Fruit fly (Drosophila melanogaster) whole organism, embryonic: ENCODE data around the gene CG17929.

Experiments used
- B-H2 ChIP-seq: fragments of 200-800 bp; sonication (Bioruptor generic); optimal IDR thresholded peaks from 2 replicates; lab custom pipeline; 2018; ENCODE audit warnings: missing biosample characterization, mild to moderate bottlenecking, missing genetic modification characterization
- CG13894 ChIP-seq: fragments of 200-800 bp; sonication (Bioruptor generic); optimal IDR thresholded peaks from 3 replicates; lab custom pipeline; 2018; ENCODE audit warnings: missing biosample characterization, mild to moderate bottlenecking, missing genetic modification characterization, moderate library complexity
- CG14710 ChIP-seq: fragments of 200-800 bp; sonication (Bioruptor generic); optimal IDR thresholded peaks from 3 replicates; lab custom pipeline; 2019; ENCODE audit warnings: missing biosample characterization, mild to moderate bottlenecking, missing genetic modification characterization, moderate library complexity
- CG15601 ChIP-seq: fragments of 200-800 bp; sonication (Bioruptor generic); optimal IDR thresholded peaks from 3 replicates; lab custom pipeline; 2019; ENCODE audit warnings: missing biosample characterization, mild to moderate bottlenecking, missing genetic modification characterization, moderate library complexity
- CG16813 ChIP-seq: fragments of 200-800 bp; sonication (Bioruptor generic); IDR thresholded peaks from 3 replicates; pipeline ENCODE4 v1.3.6; 2022; ENCODE audit warnings: missing biosample characterization, missing genetic modification characterization; ENCODE audit not compliant: partially characterized antibody
- CG17186 ChIP-seq: fragments of 200-800 bp; sonication (Bioruptor generic); optimal IDR thresholded peaks from 3 replicates; lab custom pipeline; 2017; ENCODE audit warnings: missing biosample characterization, missing genetic modification reagents, missing genetic modification characterization
- CG17802 ChIP-seq: fragments of 200-800 bp; sonication (Bioruptor generic); optimal IDR thresholded peaks from 2 replicates; lab custom pipeline; 2018; ENCODE audit warnings: missing biosample characterization, mild to moderate bottlenecking, missing genetic modification characterization, moderate library complexity
- CG17829 ChIP-seq: fragments of 200-800 bp; optimal IDR thresholded peaks from 2 replicates; lab custom pipeline; 2019; ENCODE audit warnings: missing biosample characterization, mild to moderate bottlenecking, missing genetic modification characterization, moderate library complexity
- CG2199 ChIP-seq: fragments of 200-800 bp; sonication (Bioruptor generic); IDR thresholded peaks from 3 replicates; pipeline ENCODE4 v1.3.6; 2022; ENCODE audit warnings: missing biosample characterization, missing genetic modification characterization
- CG34376 ChIP-seq: fragments of 200-800 bp; sonication (Bioruptor generic); optimal IDR thresholded peaks from 2 replicates; lab custom pipeline; 2018; ENCODE audit warnings: missing biosample characterization, mild to moderate bottlenecking, missing genetic modification characterization
- CG42726 ChIP-seq: fragments of 200-800 bp; sonication (Bioruptor generic); IDR thresholded peaks from 2 replicates; pipeline ENCODE4 v1.3.6; 2022; ENCODE audit warnings: missing biosample characterization, missing genetic modification characterization; ENCODE audit not compliant: partially characterized antibody
- CG4617 ChIP-seq: fragments of 200-800 bp; sonication (Bioruptor generic); optimal IDR thresholded peaks from 3 replicates; lab custom pipeline; 2016; ENCODE audit warnings: missing biosample characterization, missing genetic modification characterization, borderline replicate concordance
- CG7745 ChIP-seq: fragments of 200-800 bp; sonication (Bioruptor generic); optimal IDR thresholded peaks from 2 replicates; lab custom pipeline; 2018; ENCODE audit warnings: missing biosample characterization, mild to moderate bottlenecking, missing genetic modification characterization, moderate library complexity
- CG7786 ChIP-seq: fragments of 200-800 bp; sonication (Bioruptor generic); optimal IDR thresholded peaks from 2 replicates; lab custom pipeline; 2016; ENCODE audit warnings: missing biosample characterization, missing genetic modification characterization
- CG7839 ChIP-seq: fragments of 200-800 bp; sonication (Bioruptor generic); optimal IDR thresholded peaks from 3 replicates; lab custom pipeline; 2018; ENCODE audit warnings: missing biosample characterization, mild to moderate bottlenecking, missing genetic modification characterization, moderate library complexity
- CG7928 ChIP-seq: fragments of 200-800 bp; sonication (Bioruptor generic); optimal IDR thresholded peaks from 2 replicates; lab custom pipeline; 2017; ENCODE audit warnings: missing biosample characterization, mild to moderate bottlenecking, missing genetic modification characterization
- CG9727 ChIP-seq: fragments of 200-800 bp; sonication (Bioruptor generic); optimal IDR thresholded peaks from 3 replicates; lab custom pipeline; 2017; ENCODE audit warnings: missing biosample characterization, mild to moderate bottlenecking, missing genetic modification characterization
- CHES-1-like ChIP-seq: fragments of 200-800 bp; sonication (Bioruptor generic); optimal IDR thresholded peaks from 2 replicates; lab custom pipeline; 2016; ENCODE audit warnings: missing biosample characterization, missing genetic modification characterization
- CoRest ChIP-seq: fragments of 200-800 bp; sonication (Bioruptor generic); optimal IDR thresholded peaks from 3 replicates; lab custom pipeline; 2018; ENCODE audit warnings: missing biosample characterization, mild to moderate bottlenecking, missing genetic modification characterization, moderate library complexity
- Dp ChIP-seq: fragments of 200-800 bp; sonication (Bioruptor generic); optimal IDR thresholded peaks from 2 replicates; lab custom pipeline; 2018; ENCODE audit warnings: missing biosample characterization, mild to moderate bottlenecking, missing genetic modification characterization, moderate library complexity
- Elba2 ChIP-seq: fragments of 200-800 bp; sonication (Bioruptor generic); optimal IDR thresholded peaks from 3 replicates; lab custom pipeline; 2016; ENCODE audit warnings: missing biosample characterization, missing genetic modification characterization
- Hand ChIP-seq: fragments of 200-800 bp; sonication (Bioruptor generic); optimal IDR thresholded peaks from 2 replicates; lab custom pipeline; 2017; ENCODE audit warnings: mild to moderate bottlenecking, missing biosample characterization, missing genetic modification reagents, missing genetic modification characterization
- HmgZ ChIP-seq: fragments of 200-800 bp; sonication (Bioruptor generic); optimal IDR thresholded peaks from 2 replicates; lab custom pipeline; 2018; ENCODE audit warnings: missing biosample characterization, mild to moderate bottlenecking, missing genetic modification characterization
- Lhr ChIP-seq: fragments of 200-800 bp; sonication (Bioruptor generic); optimal IDR thresholded peaks from 3 replicates; lab custom pipeline; 2017; ENCODE audit warnings: mild to moderate bottlenecking, missing biosample characterization, missing genetic modification reagents, missing genetic modification characterization
- MESR4 ChIP-seq: fragments of 200-800 bp; sonication (Bioruptor generic); optimal IDR thresholded peaks from 2 replicates; lab custom pipeline; 2018; ENCODE audit warnings: missing biosample characterization, mild to moderate bottlenecking, missing genetic modification characterization, moderate library complexity
- Mad ChIP-seq: fragments of 200-800 bp; sonication (Bioruptor generic); optimal IDR thresholded peaks from 2 replicates; lab custom pipeline; 2016; ENCODE audit warnings: missing biosample characterization, missing genetic modification characterization
- Meics ChIP-seq: fragments of 200-800 bp; sonication (Bioruptor generic); optimal IDR thresholded peaks from 2 replicates; lab custom pipeline; 2017; ENCODE audit warnings: missing biosample characterization, mild to moderate bottlenecking, missing genetic modification characterization
- Myb ChIP-seq: fragments of 200-800 bp; sonication (Bioruptor generic); optimal IDR thresholded peaks from 2 replicates; lab custom pipeline; 2016; ENCODE audit warnings: missing biosample characterization, missing genetic modification characterization
- NC2α ChIP-seq: fragments of 200-800 bp; sonication (Bioruptor generic); optimal IDR thresholded peaks from 2 replicates; lab custom pipeline; 2016; ENCODE audit warnings: missing biosample characterization, missing genetic modification characterization
- Nf-YA ChIP-seq: fragments of 200-800 bp; sonication (Bioruptor generic); IDR thresholded peaks from 2 replicates; pipeline ENCODE4 v1.3.6; 2022; ENCODE audit warnings: missing biosample characterization, missing genetic modification characterization
- Opbp ChIP-seq: fragments of 200-800 bp; sonication (Bioruptor generic); IDR thresholded peaks from 3 replicates; pipeline ENCODE4 v1.3.6; 2022; ENCODE audit warnings: missing biosample characterization, missing genetic modification characterization; ENCODE audit not compliant: partially characterized antibody
- Sin3A ChIP-seq: fragments of >200 bp; optimal IDR thresholded peaks from 2 replicates; lab custom pipeline; 2018
- Vsx1 ChIP-seq: fragments of 200-800 bp; sonication (Bioruptor generic); optimal IDR thresholded peaks from 2 replicates; lab custom pipeline; 2017; ENCODE audit warnings: missing biosample characterization, mild to moderate bottlenecking, missing genetic modification characterization, missing genetic modification reagents
- Xrp1 ChIP-seq: fragments of 200-800 bp; sonication (Bioruptor generic); IDR thresholded peaks from 2 replicates; pipeline ENCODE4 v1.3.6; 2022; ENCODE audit warnings: missing biosample characterization, missing genetic modification characterization
- ash1 ChIP-seq: fragments of 200-800 bp; sonication (Bioruptor generic); optimal IDR thresholded peaks from 2 replicates; lab custom pipeline; 2018; ENCODE audit warnings: missing biosample characterization, mild to moderate bottlenecking, missing genetic modification characterization
- bab2 ChIP-seq: fragments of 200-800 bp; sonication (Bioruptor generic); optimal IDR thresholded peaks from 2 replicates; lab custom pipeline; 2016; ENCODE audit warnings: missing biosample characterization, missing genetic modification characterization
- eve ChIP-seq, 2 experiments: fragments of >200 bp; optimal IDR thresholded peaks; 2 replicates each; lab custom pipeline; 2017; ENCODE audit warnings: missing biosample characterization in 2 of 2, missing genetic modification characterization in 2 of 2
- gem ChIP-seq: fragments of 200-800 bp; sonication (Bioruptor generic); optimal IDR thresholded peaks from 2 replicates; lab custom pipeline; 2019; ENCODE audit warnings: missing biosample characterization, mild to moderate bottlenecking, missing genetic modification characterization, moderate library complexity
- inv ChIP-seq: fragments of 200-800 bp; sonication (Bioruptor generic); IDR thresholded peaks from 2 replicates; pipeline ENCODE4 v1.3.6; 2022; ENCODE audit warnings: missing biosample characterization, missing genetic modification characterization; ENCODE audit not compliant: partially characterized antibody
- mirr ChIP-seq: fragments of 200-800 bp; sonication (Bioruptor generic); optimal IDR thresholded peaks from 3 replicates; lab custom pipeline; 2018; ENCODE audit warnings: missing biosample characterization, mild to moderate bottlenecking, missing genetic modification characterization
- onecut ChIP-seq: fragments of 200-800 bp; sonication (Bioruptor generic); IDR thresholded peaks from 2 replicates; pipeline ENCODE4 v1.3.6; 2022; ENCODE audit warnings: missing biosample characterization, missing genetic modification characterization
- pb ChIP-seq: fragments of 200-800 bp; sonication (Bioruptor generic); optimal IDR thresholded peaks from 3 replicates; lab custom pipeline; 2016; ENCODE audit warnings: missing biosample characterization, missing genetic modification characterization
- phol ChIP-seq: fragments of 200-800 bp; sonication (Bioruptor generic); optimal IDR thresholded peaks from 3 replicates; lab custom pipeline; 2018; ENCODE audit warnings: missing biosample characterization, mild to moderate bottlenecking, missing genetic modification characterization, moderate library complexity
- pzg ChIP-seq: fragments of 200-800 bp; sonication (Bioruptor generic); optimal IDR thresholded peaks from 3 replicates; lab custom pipeline; 2018; ENCODE audit warnings: missing biosample characterization, mild to moderate bottlenecking, missing genetic modification characterization, moderate library complexity
- run ChIP-seq: fragments of 200-800 bp; sonication (Bioruptor generic); optimal IDR thresholded peaks from 3 replicates; lab custom pipeline; 2018; ENCODE audit warnings: missing biosample characterization, mild to moderate bottlenecking, missing genetic modification characterization
- sd ChIP-seq: fragments of 200-800 bp; sonication (Bioruptor generic); optimal IDR thresholded peaks from 3 replicates; lab custom pipeline; 2018; ENCODE audit warnings: missing biosample characterization, mild to moderate bottlenecking, missing genetic modification characterization, moderate library complexity
- ssp ChIP-seq: fragments of 200-800 bp; sonication (Bioruptor generic); IDR thresholded peaks from 2 replicates; pipeline ENCODE4 v1.3.6; 2022; ENCODE audit warnings: missing biosample characterization, missing genetic modification characterization
- tap ChIP-seq: fragments of 200-800 bp; optimal IDR thresholded peaks from 3 replicates; lab custom pipeline; 2019; ENCODE audit warnings: missing biosample characterization, mild to moderate bottlenecking, missing genetic modification characterization, moderate library complexity
- wdn ChIP-seq: fragments of 200-800 bp; sonication (Bioruptor generic); IDR thresholded peaks from 2 replicates; pipeline ENCODE4 v1.3.6; 2022; ENCODE audit warnings: missing biosample characterization, missing genetic modification characterization
- zen ChIP-seq: fragments of 200-800 bp; sonication (Bioruptor generic); optimal IDR thresholded peaks from 3 replicates; lab custom pipeline; 2018; ENCODE audit warnings: missing biosample characterization, mild to moderate bottlenecking, missing genetic modification characterization, moderate library complexity

Gene CG17929

dm6 chr3R:16338342-16338741, 13.1 kb downstream of the CG17929 start (continued):
- no peak for TF ChIP-seq Vsx1 (GFP tag; lab: Kevin White, UChicago)
- peak; percentile 47; the same call in 2 of the 3 replicates for TF ChIP-seq CG2199 (GFP tag; lab: Robert Waterston, UW)
- TF ChIP-seq CG16813 (GFP tag; lab: Robert Waterston, UW): no peak
- TF ChIP-seq pzg: peak; percentile 98
- no peak for TF ChIP-seq CG7786
- no peak for TF ChIP-seq inv (GFP tag; lab: Robert Waterston, UW)
- TF ChIP-seq Dp: peak; percentile 97
- TF ChIP-seq ash1: no peak
- TF ChIP-seq Mad: no peak
- no peak for TF ChIP-seq wdn (GFP tag; lab: Robert Waterston, UW)
- no peak for TF ChIP-seq CG4617 (GFP tag; lab: Kevin White, UChicago)
- TF ChIP-seq CG17802 (tag; lab: Kevin White, UChicago): no peak
- TF ChIP-seq mirr (GFP tag; lab: Kevin White, UChicago): no peak
- TF ChIP-seq Hand (GFP tag; lab: Kevin White, UChicago): no peak
- peak; percentile 58 for TF ChIP-seq CG17829 (tag; lab: Kevin White, UChicago)
- TF ChIP-seq pb (GFP tag; lab: Kevin White, UChicago): no peak
- no peak for TF ChIP-seq CG7839 (tag; lab: Kevin White, UChicago)
- TF ChIP-seq ssp (GFP tag; lab: Robert Waterston, UW): no peak
- no peak for TF ChIP-seq CG9727 (GFP tag; lab: Kevin White, UChicago)
- peak; percentile 49; the same call in 2 of the 3 replicates for TF ChIP-seq Opbp (GFP tag; lab: Robert Waterston, UW)
- TF ChIP-seq Xrp1: no peak
- TF ChIP-seq Meics (GFP tag; lab: Kevin White, UChicago): no peak
- TF ChIP-seq B-H2 (GFP tag; lab: Kevin White, UChicago): peak; percentile 23
- TF ChIP-seq NC2α (GFP tag; lab: Kevin White, UChicago): peak; percentile 97
- peak; percentile 45 for TF ChIP-seq MESR4 (GFP tag; lab: Kevin White, UChicago)
- TF ChIP-seq CG15601: peak; percentile 26
- TF ChIP-seq CG42726: peak; percentile 59; the same call in 1 of the 2 replicates
- TF ChIP-seq eve (GFP tag; optimal IDR thresholded peaks at IDR 0.05; lab: Kevin White, UChicago): no peak
- peak; percentile 10 for TF ChIP-seq CHES-1-like (GFP tag; lab: Kevin White, UChicago)
- TF ChIP-seq sd (tag; lab: Kevin White, UChicago): peak; percentile 44
- peak; percentile 65 for TF ChIP-seq CG17186 (GFP tag; lab: Kevin White, UChicago)
- TF ChIP-seq CoRest: peak; percentile 9
- TF ChIP-seq onecut (GFP tag; lab: Robert Waterston, UW): 0 out of 2 replicates have a peak, but pooled peaks have one; percentile 18
- peak; percentile 9 for TF ChIP-seq tap (tag; lab: Kevin White, UChicago)
- TF ChIP-seq Myb (GFP tag; lab: Kevin White, UChicago): peak; percentile 54
- TF ChIP-seq Elba2 (GFP tag; lab: Kevin White, UChicago): no peak
- TF ChIP-seq Lhr (GFP tag; lab: Kevin White, UChicago): peak; percentile 78
- TF ChIP-seq run (tag; lab: Kevin White, UChicago): no peak
- peak; percentile 38; the same call in 1 of the 2 replicates for TF ChIP-seq Nf-YA
- peak; percentile 16 for TF ChIP-seq phol (tag; lab: Kevin White, UChicago)
- peak; percentile 39 for TF ChIP-seq Sin3A
- peak; percentile 28 for TF ChIP-seq HmgZ
- TF ChIP-seq CG7928 (GFP tag; lab: Kevin White, UChicago): no peak
- TF ChIP-seq CG34376 (GFP tag; lab: Kevin White, UChicago): peak; percentile 45
- TF ChIP-seq zen: peak; percentile 23
- TF ChIP-seq gem: no peak
- TF ChIP-seq CG14710 (tag; lab: Kevin White, UChicago): peak; percentile 71
- TF ChIP-seq bab2 (GFP tag; lab: Kevin White, UChicago): no peak
- peak; percentile 28 for TF ChIP-seq CG7745 (tag; lab: Kevin White, UChicago)
- TF ChIP-seq CG13894 (tag; lab: Kevin White, UChicago): no peak
